Worm (Caenorhabditis elegans): ENCODE results near the gene F19D8.2.

DNA sequence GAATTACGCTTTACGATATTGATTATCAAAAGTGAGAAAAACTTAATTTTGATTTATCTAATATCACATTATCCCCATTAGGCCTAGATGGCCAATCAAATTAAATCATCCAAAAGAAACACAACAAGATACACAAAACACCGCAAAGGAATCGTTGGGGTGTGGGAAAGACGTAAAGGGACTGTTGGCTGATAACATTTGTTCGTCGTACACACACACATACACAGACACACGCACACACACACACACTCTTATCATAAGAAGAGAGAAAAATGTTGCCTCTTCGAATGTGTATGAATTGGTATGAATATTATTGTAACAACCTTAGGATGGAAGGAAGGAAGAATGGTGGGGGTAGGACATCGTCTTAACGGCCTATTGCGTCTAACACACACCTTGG, 50.9 kb downstream of the F19D8.2 start:
- TF ChIP-seq lin-11 (tag; optimal IDR thresholded peaks at IDR 0.05) (no peak), ets-4 (tag; optimal IDR thresholded peaks at IDR 0.05) (no peak), ama-1 (optimal IDR thresholded peaks at IDR 0.05) (no peak), madf-2 (tag; optimal IDR thresholded peaks at IDR 0.05) (no peak), elt-2 (tag; optimal IDR thresholded peaks at IDR 0.05) (peak; percentile 85), ceh-18 (tag; optimal IDR thresholded peaks at IDR 0.05) (no peak), ref-2 (tag; optimal IDR thresholded peaks at IDR 0.05) (no peak), ahr-1 (tag; optimal IDR thresholded peaks at IDR 0.05) (no peak), che-1 (tag; optimal IDR thresholded peaks at IDR 0.05) (no peak), nhr-11 (tag; optimal IDR thresholded peaks at IDR 0.05) (no peak)
